Worm (Caenorhabditis elegans): ENCODE data around the gene try-11.

Gene try-11

ce11 chrV:7415780-7416428 lies 35.6 kb upstream of the try-11 start, which contains the start of gene F18E3.13 (continued):
- TF ChIP-seq zfp-2 (tag; optimal IDR thresholded peaks at IDR 0.05) (no peak), nhr-111 (GFP tag; optimal IDR thresholded peaks at IDR 0.05) (no peak), ZK546.5 (tag; optimal IDR thresholded peaks at IDR 0.05) (no peak), zag-1 (tag; optimal IDR thresholded peaks at IDR 0.05) (no peak), egl-27 (tag; optimal IDR thresholded peaks at IDR 0.05) (no peak), hif-1 (tag; optimal IDR thresholded peaks at IDR 0.05) (peak; percentile 19 to 60), nhr-41 (GFP tag; IDR thresholded peaks at IDR 0.05) (no peak), nhr-76 (tag; optimal IDR thresholded peaks at IDR 0.05) (no peak), ceh-32 (tag; optimal IDR thresholded peaks at IDR 0.05; ENCODE audit: poor library complexity) (no peak), zip-11 (GFP tag; IDR thresholded peaks at IDR 0.05) (no peak), ceh-28 (tag; optimal IDR thresholded peaks at IDR 0.05) (no peak), zip-2 (tag; optimal IDR thresholded peaks at IDR 0.05) (no peak), tag-97 (GFP tag; IDR thresholded peaks at IDR 0.05) (no peak), Y105C5A.15 (GFP tag; IDR thresholded peaks at IDR 0.05) (no peak), Y75B8A.6 (GFP tag; IDR thresholded peaks at IDR 0.05) (no peak), Y48G9A.11 (GFP tag; IDR thresholded peaks at IDR 0.05) (no peak), lin-13 (GFP tag; optimal IDR thresholded peaks at IDR 0.05) (no peak), nhr-11 (tag; optimal IDR thresholded peaks at IDR 0.05) (no peak), fkh-10 (GFP tag; optimal IDR thresholded peaks at IDR 0.05) (no peak), lin-15B (tag; optimal IDR thresholded peaks at IDR 0.05) (no peak), Y5F2A.4 (GFP tag; optimal IDR thresholded peaks at IDR 0.05) (no peak), daf-8 (GFP tag; IDR thresholded peaks at IDR 0.05) (no peak), nhr-77 (tag; optimal IDR thresholded peaks at IDR 0.05) (no peak), F10B5.3 (tag; optimal IDR thresholded peaks at IDR 0.05) (no peak), nhr-237 (tag; optimal IDR thresholded peaks at IDR 0.05) (no peak), arid-1 (GFP tag; conservative IDR thresholded peaks at IDR 0.05) (no peak), daf-16 (GFP tag; optimal IDR thresholded peaks at IDR 0.05) (no peak), daf-16 (tag; optimal IDR thresholded peaks at IDR 0.05) (no peak), snpc-4 (tag; optimal IDR thresholded peaks at IDR 0.05) (no peak), madf-5 (GFP tag; IDR thresholded peaks at IDR 0.05) (no peak), duxl-1 (tag; optimal IDR thresholded peaks at IDR 0.05; ENCODE audit: poor library complexity) (peak; percentile 36), ctbp-1 (GFP tag; IDR thresholded peaks at IDR 0.05) (no peak), D1046.2 (GFP tag; IDR thresholded peaks at IDR 0.05) (no peak), nhr-48 (tag; optimal IDR thresholded peaks at IDR 0.05) (peak; percentile 91), fos-1 (tag; optimal IDR thresholded peaks at IDR 0.05) (no peak), sdz-12 (GFP tag; optimal IDR thresholded peaks at IDR 0.05) (no peak), nhr-6 (tag; optimal IDR thresholded peaks at IDR 0.05) (no peak), unc-39 (tag; optimal IDR thresholded peaks at IDR 0.05) (no peak), nhr-28 (tag; optimal IDR thresholded peaks at IDR 0.05) (peak; percentile 84), F44E2.7 (GFP tag; IDR thresholded peaks at IDR 0.05) (no peak), mxl-2 (GFP tag; conservative IDR thresholded peaks at IDR 0.05) (0 out of 2 replicates have a peak, but pooled peaks have one; percentile 22), daf-12 (tag; optimal IDR thresholded peaks at IDR 0.05) (no peak), zfp-3 (GFP tag; conservative IDR thresholded peaks at IDR 0.05) (no peak), ces-1 (GFP tag; optimal IDR thresholded peaks at IDR 0.05) (no peak), ama-1 (optimal IDR thresholded peaks at IDR 0.05) (peak; percentile 93), R02D3.7 (tag; optimal IDR thresholded peaks at IDR 0.05) (no peak), pha-4 (GFP tag; IDR thresholded peaks at IDR 0.05) (no peak), pha-4 (tag; optimal IDR thresholded peaks at IDR 0.05) (no peak), aly-2 (tag; optimal IDR thresholded peaks at IDR 0.05) (no peak), nhr-10 (tag; optimal IDR thresholded peaks at IDR 0.05) (no peak), lin-39 (tag; optimal IDR thresholded peaks at IDR 0.05) (no peak), spr-3 (GFP tag; optimal IDR thresholded peaks at IDR 0.05) (no peak), daf-19 (GFP tag; conservative IDR thresholded peaks at IDR 0.05) (no peak)

All from whole organism, L4 larva.